Worm (Caenorhabditis elegans) whole organism, L4 larva: Measurements from ENCODE around the gene sup-1.
A peak's percentile ranks its signal among the peaks of the same experiment; 100 is the strongest.
"Not testable (repeated sequence)": the region's sequence is repeated elsewhere in the genome, so short reads cannot be mapped to it uniquely, and the experiment has no call there.

Experiments used
- F37D6.2 ChIP-seq: sonication (generic microtip); optimal IDR thresholded peaks from 2 replicates; lab custom pipeline; 2016; ENCODE audit warnings: mild to moderate bottlenecking, missing genetic modification characterization, missing compliant biosample characterization
- F49E8.2 ChIP-seq: sonication (generic microtip); optimal IDR thresholded peaks from 2 replicates; lab custom pipeline; 2016; ENCODE audit warnings: missing compliant biosample characterization, mild to moderate bottlenecking, missing genetic modification characterization, borderline replicate concordance
- R02D3.7 ChIP-seq: fragments of 150-350 bp; sonication (generic microtip); optimal IDR thresholded peaks from 3 replicates; lab custom pipeline; 2014; ENCODE audit warnings: missing biosample characterization, missing genetic modification characterization
- T20F7.1 ChIP-seq: fragments of 200-800 bp; sonication (Bioruptor generic); optimal IDR thresholded peaks from 2 replicates; lab custom pipeline; 2018; ENCODE audit warnings: mild to moderate bottlenecking, missing genetic modification characterization, missing compliant biosample characterization
- T26A8.4 ChIP-seq: fragments of 200-800 bp; sonication (Bioruptor generic); IDR thresholded peaks from 2 replicates; pipeline ENCODE4 v1.3.6; 2022; ENCODE audit warnings: missing genetic modification characterization, missing compliant biosample characterization
- Y105C5A.15 ChIP-seq: fragments of 200-800 bp; sonication (Bioruptor generic); IDR thresholded peaks from 2 replicates; pipeline ENCODE4 v1.3.6; 2022; ENCODE audit warnings: missing genetic modification characterization, missing compliant biosample characterization
- aha-1 ChIP-seq: fragments of 150-350 bp; peaks from one replicate; lab custom pipeline; 2014; ENCODE audit warnings: missing biosample characterization, missing genetic modification characterization
- aly-2 ChIP-seq: sonication (generic microtip); optimal IDR thresholded peaks from 2 replicates; lab custom pipeline; 2018; ENCODE audit warnings: missing biosample characterization, missing genetic modification characterization
- ama-1 ChIP-seq: fragments of 150-350 bp; optimal IDR thresholded peaks from 2 replicates; lab custom pipeline; 2014; ENCODE audit warnings: inconsistent platforms, mixed read lengths
- arid-1 ChIP-seq: fragments of 200-800 bp; sonication (Bioruptor generic); conservative IDR thresholded peaks from 2 replicates; pipeline ENCODE4 v1.3.6; 2022; ENCODE audit warnings: missing genetic modification reagents, missing genetic modification characterization, missing compliant biosample characterization
- ceh-32 ChIP-seq: sonication (generic microtip); optimal IDR thresholded peaks from 2 replicates; lab custom pipeline; 2016; ENCODE audit warnings: mild to moderate bottlenecking, missing genetic modification characterization, missing compliant biosample characterization; ENCODE audit not compliant: poor library complexity
- ceh-82 ChIP-seq: sonication (generic microtip); optimal IDR thresholded peaks from 2 replicates; lab custom pipeline; 2017; ENCODE audit warnings: missing biosample characterization, missing genetic modification characterization
- daf-12 ChIP-seq: fragments of 150-350 bp; optimal IDR thresholded peaks from 2 replicates; lab custom pipeline; 2014; ENCODE audit warnings: missing biosample characterization, missing genetic modification reagents, missing genetic modification characterization
- daf-16 ChIP-seq, 3 experiments: sonication (generic microtip); optimal IDR thresholded peaks; 2 replicates each; lab custom pipeline; 2016 to 2017; ENCODE audit warnings: missing genetic modification characterization in 3 of 3, missing genetic modification reagents in 3 of 3, mild to moderate bottlenecking in 2 of 3, missing compliant biosample characterization in 2 of 3, missing biosample characterization in 1 of 3, moderate library complexity in 1 of 3
- dmd-6 ChIP-seq: fragments of 200-800 bp; sonication (Bioruptor generic); IDR thresholded peaks from 2 replicates; pipeline ENCODE4 v1.3.6; 2022; ENCODE audit warnings: missing genetic modification reagents, missing genetic modification characterization, missing compliant biosample characterization
- dve-1 ChIP-seq: sonication (generic microtip); optimal IDR thresholded peaks from 2 replicates; lab custom pipeline; 2017; ENCODE audit warnings: antibody characterized with exemption, mild to moderate bottlenecking, missing genetic modification characterization, missing compliant biosample characterization; ENCODE audit not compliant: insufficient read depth
- fos-1 ChIP-seq: fragments of 150-350 bp; optimal IDR thresholded peaks from 2 replicates; lab custom pipeline; 2014; ENCODE audit warnings: missing biosample characterization, missing genetic modification characterization
- hlh-11 ChIP-seq: fragments of 200-800 bp; sonication (Bioruptor generic); optimal IDR thresholded peaks from 2 replicates; lab custom pipeline; 2018; ENCODE audit warnings: mild to moderate bottlenecking, missing genetic modification characterization, missing compliant biosample characterization
- lin-13 ChIP-seq: fragments of 150-350 bp; optimal IDR thresholded peaks from 2 replicates; lab custom pipeline; 2014; ENCODE audit warnings: missing biosample characterization, missing genetic modification reagents, missing genetic modification characterization
- lin-29 ChIP-seq: fragments of 200-800 bp; sonication (Bioruptor generic); IDR thresholded peaks from 2 replicates; pipeline ENCODE4 v1.3.6; 2022; ENCODE audit warnings: missing genetic modification reagents, missing genetic modification characterization, missing compliant biosample characterization
- lin-38 ChIP-seq: fragments of 200-800 bp; sonication (Bioruptor generic); IDR thresholded peaks from 2 replicates; pipeline ENCODE4 v1.3.6; 2022; ENCODE audit warnings: missing genetic modification reagents, missing genetic modification characterization, missing compliant biosample characterization
- lir-3 ChIP-seq: sonication (generic microtip); optimal IDR thresholded peaks from 2 replicates; lab custom pipeline; 2016; ENCODE audit warnings: mild to moderate bottlenecking, missing genetic modification characterization, missing compliant biosample characterization
- lsy-2 ChIP-seq, 2 experiments: fragments of 150-350 bp in 1 of 2; sonication (generic microtip) in 1 of 2; optimal IDR thresholded peaks; 2 replicates each; lab custom pipeline; 2014 to 2017; ENCODE audit warnings: missing biosample characterization in 2 of 2, missing genetic modification characterization in 2 of 2
- madf-9 ChIP-seq: fragments of 200-800 bp; sonication (Bioruptor generic); conservative IDR thresholded peaks from 2 replicates; pipeline ENCODE4 v1.3.6; 2022; ENCODE audit warnings: missing genetic modification reagents, missing genetic modification characterization, missing compliant biosample characterization
- mdt-29 ChIP-seq: fragments of 200-800 bp; sonication (Bioruptor generic); IDR thresholded peaks from 2 replicates; pipeline ENCODE4 v1.3.6; 2022; ENCODE audit warnings: missing genetic modification reagents, missing genetic modification characterization, missing compliant biosample characterization
- mxl-2 ChIP-seq: fragments of 200-800 bp; sonication (Bioruptor generic); conservative IDR thresholded peaks from 2 replicates; pipeline ENCODE4 v1.3.6; 2022; ENCODE audit warnings: missing genetic modification reagents, missing genetic modification characterization, missing compliant biosample characterization
- nhr-11 ChIP-seq: fragments of 150-350 bp; optimal IDR thresholded peaks from 2 replicates; lab custom pipeline; 2014; ENCODE audit warnings: missing biosample characterization, missing genetic modification characterization
- nhr-111 ChIP-seq: fragments of 200-800 bp; sonication (Bioruptor generic); optimal IDR thresholded peaks from 2 replicates; lab custom pipeline; 2018; ENCODE audit warnings: mild to moderate bottlenecking, missing genetic modification characterization, missing compliant biosample characterization
- nhr-25 ChIP-seq: sonication (generic microtip); optimal IDR thresholded peaks from 2 replicates; lab custom pipeline; 2017; ENCODE audit warnings: missing genetic modification characterization, mild to moderate bottlenecking, missing compliant biosample characterization, antibody characterized with exemption, moderate library complexity, borderline replicate concordance; ENCODE audit not compliant: insufficient read depth
- nhr-41 ChIP-seq: fragments of 200-800 bp; sonication (Bioruptor generic); IDR thresholded peaks from 2 replicates; pipeline ENCODE4 v1.3.6; 2022; ENCODE audit warnings: missing genetic modification reagents, missing genetic modification characterization, missing compliant biosample characterization
- nhr-6 ChIP-seq: fragments of 150-350 bp; optimal IDR thresholded peaks from 2 replicates; lab custom pipeline; 2014; ENCODE audit warnings: missing biosample characterization, missing genetic modification characterization
- nhr-77 ChIP-seq: fragments of 150-350 bp; optimal IDR thresholded peaks from 2 replicates; lab custom pipeline; 2014; ENCODE audit warnings: missing biosample characterization, missing genetic modification characterization
- rbr-2 ChIP-seq: sonication (generic microtip); optimal IDR thresholded peaks from 2 replicates; lab custom pipeline; 2016; ENCODE audit warnings: missing genotype, missing genetic modification characterization, missing compliant biosample characterization
- saeg-2 ChIP-seq: fragments of 200-800 bp; sonication (Bioruptor generic); IDR thresholded peaks from 2 replicates; pipeline ENCODE4 v1.3.6; 2022; ENCODE audit warnings: missing genetic modification reagents, missing genetic modification characterization, missing compliant biosample characterization
- set-16 ChIP-seq: fragments of 200-800 bp; sonication (Bioruptor generic); IDR thresholded peaks from 2 replicates; pipeline ENCODE4 v1.3.6; 2022; ENCODE audit warnings: missing genetic modification reagents, missing genetic modification characterization, missing compliant biosample characterization
- spr-3 ChIP-seq: fragments of 200-800 bp; sonication (Bioruptor generic); optimal IDR thresholded peaks from 2 replicates; lab custom pipeline; 2018; ENCODE audit warnings: mild to moderate bottlenecking, missing genetic modification characterization, missing compliant biosample characterization
- unc-62 ChIP-seq, 3 experiments: fragments of 150-350 bp in 1 of 3; sonication (generic microtip); optimal IDR thresholded peaks in 2 of 3; peaks in 1 of 3; 1 replicate in 1 of 3; 2 replicates in 2 of 3; lab custom pipeline; 2014 to 2017; ENCODE audit warnings: missing biosample characterization in 3 of 3, missing genetic modification characterization in 3 of 3, missing genetic modification reagents in 3 of 3, missing genotype in 1 of 3
- vab-7 ChIP-seq: fragments of 200-800 bp; sonication (Bioruptor generic); IDR thresholded peaks from 2 replicates; pipeline ENCODE4 v1.3.6; 2022; ENCODE audit warnings: missing genetic modification reagents, missing genetic modification characterization, missing compliant biosample characterization
- ztf-7 ChIP-seq: fragments of 150-350 bp; optimal IDR thresholded peaks from 2 replicates; lab custom pipeline; 2014; ENCODE audit warnings: missing biosample characterization, missing genetic modification characterization

The sup-1 gene

DNA sequence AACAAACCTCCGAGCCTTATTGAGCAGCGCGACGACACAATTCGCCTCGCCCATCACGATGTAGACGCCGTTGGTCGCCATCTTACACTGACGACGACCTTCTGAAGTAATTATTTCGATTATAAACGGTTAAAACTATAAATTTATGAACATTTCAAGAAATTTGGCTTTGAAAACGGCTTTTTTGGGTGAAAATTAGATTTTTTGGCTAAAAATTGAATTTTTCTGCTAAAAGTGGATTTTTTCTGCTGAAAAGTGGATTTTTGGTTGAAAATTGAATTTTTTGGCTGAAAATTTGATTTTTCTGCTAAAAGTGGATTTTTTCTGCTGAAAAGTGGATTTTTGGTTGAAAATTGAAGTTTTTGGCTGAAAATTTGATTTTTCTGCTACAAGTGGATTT lies 36.2 kb upstream of the sup-1 start, which contains the start of gene gbf-1:
Gene gbf-1 (minus strand): TSS at position 101 of the 400 bp plus-strand sequence.
- TF ChIP-seq nhr-111 (GFP tag; lab: Kevin White, UChicago); arid-1; nhr-6 (tag; lab: Kevin White, UChicago): not testable (repeated sequence)

DNA sequence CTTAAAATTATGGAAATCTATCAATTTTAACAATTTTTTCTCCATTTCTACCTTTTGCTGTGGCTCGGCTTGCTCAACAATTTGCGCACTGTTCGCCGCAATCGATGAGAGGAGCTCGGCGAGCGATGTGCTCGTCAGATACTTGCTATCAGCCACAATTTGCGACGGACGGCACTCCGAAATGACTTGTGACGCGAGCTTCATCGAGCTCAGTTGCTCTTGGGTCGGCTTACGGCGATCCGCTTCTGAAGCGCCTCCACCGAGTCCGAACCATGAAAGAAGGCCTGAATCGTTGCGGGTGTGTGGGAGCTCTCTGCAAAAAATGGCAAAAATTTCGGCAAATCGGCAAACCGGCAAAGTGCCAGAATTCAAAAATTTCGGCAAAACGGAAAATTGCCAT lies 23.2 kb upstream of the sup-1 start:
- TF ChIP-seq T20F7.1 (GFP tag; lab: Kevin White, UChicago) (no peak), set-16 (GFP tag; lab: Robert Waterston, UW) (peak; percentile 75)

DNA sequence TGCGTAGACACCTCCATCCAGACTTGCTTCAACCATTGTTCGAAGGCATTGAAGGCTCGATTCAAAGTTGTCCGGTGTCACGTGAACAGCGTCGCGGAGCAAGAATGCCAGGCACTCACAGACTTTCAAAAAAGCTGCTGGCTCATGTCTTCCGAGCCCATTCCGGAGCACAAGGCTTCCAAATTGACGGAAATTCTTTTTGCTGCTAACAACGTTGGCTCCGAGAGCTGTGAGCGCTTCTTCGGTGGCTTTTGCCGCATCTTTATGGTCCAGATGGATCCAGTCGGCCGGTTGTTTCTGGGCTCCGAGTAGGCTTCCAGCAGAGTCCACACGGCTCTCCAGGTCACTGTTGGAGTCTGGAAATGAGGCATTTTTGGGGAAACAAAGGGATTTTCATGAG lies 20.5 kb upstream of the sup-1 start:
- TF ChIP-seq ceh-82: no peak
- no peak for TF ChIP-seq madf-9 (GFP tag; lab: Robert Waterston, UW)
- TF ChIP-seq fos-1: no peak
- TF ChIP-seq hlh-11 (tag; lab: Kevin White, UChicago): no peak
- TF ChIP-seq F49E8.2 (tag; lab: Kevin White, UChicago): no peak
- TF ChIP-seq Y105C5A.15 (GFP tag; lab: Robert Waterston, UW): no peak
- TF ChIP-seq T26A8.4 (GFP tag; lab: Robert Waterston, UW): no peak
- no peak for TF ChIP-seq T20F7.1 (GFP tag; lab: Kevin White, UChicago)
- TF ChIP-seq unc-62 (GFP tag; optimal IDR thresholded peaks at IDR 0.05 in 1 of 2; lab: Kevin White, UChicago): peak in 1 of 2 experiments; percentile 17
- no peak for TF ChIP-seq unc-62 (tag; optimal IDR thresholded peaks at IDR 0.05; lab: Kevin White, UChicago)
- no peak for TF ChIP-seq lin-38 (GFP tag; lab: Robert Waterston, UW)
- TF ChIP-seq set-16 (GFP tag; lab: Robert Waterston, UW): peak; percentile 52
- TF ChIP-seq nhr-41: no peak
- TF ChIP-seq daf-12 (tag; lab: Kevin White, UChicago): no peak

DNA sequence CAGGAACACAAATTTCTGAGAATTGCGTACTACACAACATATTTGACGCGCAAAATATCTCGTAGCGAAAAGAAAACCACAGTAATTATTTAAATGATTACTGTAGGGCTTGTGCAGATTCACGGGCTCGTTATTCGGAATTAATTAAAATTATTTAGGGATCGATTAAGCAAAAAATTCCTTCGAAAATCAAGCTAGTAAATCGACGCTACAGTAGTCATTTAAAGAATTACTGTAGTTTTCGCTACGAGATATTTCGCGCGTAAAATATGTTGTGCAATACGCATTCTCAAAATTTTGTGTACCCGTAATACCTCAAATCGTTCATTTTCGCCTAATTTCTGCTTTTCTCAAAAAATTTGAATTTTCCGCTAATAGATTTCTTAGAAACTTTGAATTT lies 13.4 kb upstream of the sup-1 start:
- no peak for TF ChIP-seq nhr-41
- TF ChIP-seq nhr-25: no peak
- TF ChIP-seq dmd-6 (GFP tag; lab: Robert Waterston, UW): no peak
- TF ChIP-seq lin-38 (GFP tag; lab: Robert Waterston, UW): no peak
- TF ChIP-seq unc-62 (GFP tag; optimal IDR thresholded peaks at IDR 0.05 in 1 of 2; lab: Kevin White, UChicago): peak in 1 of 2 experiments; percentile 30
- no peak for TF ChIP-seq unc-62 (tag; optimal IDR thresholded peaks at IDR 0.05; lab: Kevin White, UChicago)
- TF ChIP-seq daf-16 (GFP tag; optimal IDR thresholded peaks at IDR 0.05; lab: Kevin White, UChicago): no peak
- TF ChIP-seq daf-16 (tag; optimal IDR thresholded peaks at IDR 0.05; lab: Kevin White, UChicago): no peak
- no peak for TF ChIP-seq nhr-111 (GFP tag; lab: Kevin White, UChicago)
- TF ChIP-seq, all 104 proteins: peak for 1

DNA sequence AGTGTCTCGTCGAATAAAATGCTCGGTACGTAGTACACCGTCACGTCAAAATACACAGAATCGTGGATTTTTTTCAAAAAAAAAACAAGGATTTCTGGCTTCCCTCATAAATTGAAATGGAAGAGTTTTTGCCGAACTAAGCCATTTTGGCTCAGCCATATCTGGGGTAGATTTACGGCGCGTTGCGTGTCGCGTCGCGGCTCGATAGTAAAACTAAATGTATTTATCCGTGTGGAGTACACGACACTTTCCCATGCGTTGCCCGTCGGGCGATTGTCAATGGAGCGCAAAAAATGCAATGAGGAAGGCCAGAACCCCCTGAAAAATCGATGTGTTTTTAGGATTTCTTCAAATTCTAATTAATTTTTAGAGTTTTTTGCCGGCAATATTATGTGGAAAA lies 12.8 kb upstream of the sup-1 start:
- peak in 1 of 2 experiments; percentile 92 for TF ChIP-seq unc-62 (GFP tag; optimal IDR thresholded peaks at IDR 0.05 in 1 of 2; lab: Kevin White, UChicago)
- TF ChIP-seq unc-62 (tag; optimal IDR thresholded peaks at IDR 0.05; lab: Kevin White, UChicago): no peak
- no peak for TF ChIP-seq set-16 (GFP tag; lab: Robert Waterston, UW)
- peak; percentile 46 for TF ChIP-seq aha-1 (tag; lab: Kevin White, UChicago)

DNA sequence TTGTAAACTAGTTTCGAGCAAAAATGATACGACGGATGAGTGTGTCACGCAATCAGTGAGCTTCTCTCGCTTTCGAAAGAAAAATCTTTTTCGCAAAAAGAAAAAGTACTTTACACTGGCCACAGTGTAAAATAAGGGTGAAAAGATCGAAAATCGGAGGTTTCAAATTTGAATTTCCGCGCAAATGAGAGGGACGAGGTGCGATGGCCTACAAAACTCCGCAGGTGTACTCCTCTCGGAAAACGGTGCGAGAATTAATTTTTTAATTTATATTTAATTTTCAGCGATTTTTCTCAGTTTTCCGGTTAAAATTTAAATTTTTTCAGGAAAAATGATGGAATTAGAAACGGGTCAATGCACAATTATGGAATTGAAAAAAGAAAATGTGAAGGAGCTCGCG lies 9.3 kb upstream of the sup-1 start, which contains the start of gene mrt-2:
Gene mrt-2 (plus strand): TSS at position 49 of the 400 bp plus-strand sequence.
- TF ChIP-seq ceh-32 (no peak), lin-29 (GFP tag; lab: Robert Waterston, UW) (no peak), rbr-2 (tag; lab: Kevin White, UChicago) (peak; percentile 48), lsy-2 (tag; optimal IDR thresholded peaks at IDR 0.05; lab: Kevin White, UChicago) (peak in 1 of 2 experiments; percentile 83), nhr-6 (tag; lab: Kevin White, UChicago) (peak; percentile 70), daf-16 (GFP tag; optimal IDR thresholded peaks at IDR 0.05; lab: Kevin White, UChicago) (no peak), daf-16 (tag; optimal IDR thresholded peaks at IDR 0.05; lab: Kevin White, UChicago) (peak; percentile 47), spr-3 (no peak), mdt-29 (no peak), mxl-2 (GFP tag; lab: Robert Waterston, UW) (no peak), ama-1 (no peak), dmd-6 (GFP tag; lab: Robert Waterston, UW) (peak; percentile 46), lir-3 (tag; lab: Kevin White, UChicago) (no peak), saeg-2 (no peak), F37D6.2 (tag; lab: Kevin White, UChicago) (peak; percentile 14), R02D3.7 (tag; lab: Kevin White, UChicago) (no peak), aly-2 (no peak), vab-7 (GFP tag; lab: Robert Waterston, UW) (no peak), lin-13 (GFP tag; lab: Kevin White, UChicago) (peak; percentile 45), nhr-11 (tag; lab: Kevin White, UChicago) (no peak), lin-38 (GFP tag; lab: Robert Waterston, UW) (peak; percentile 70), dve-1 (peak; percentile 64), ztf-7 (tag; lab: Kevin White, UChicago) (peak; percentile 16), nhr-77 (tag; lab: Kevin White, UChicago) (no peak)
